Worm (Caenorhabditis elegans) whole organism, L4/young adult: Measurements from ENCODE around the gene sru-20.

Experiments
- dao-5 ChIP-seq: sonication (generic microtip); optimal IDR thresholded peaks from 2 replicates; lab custom pipeline; 2016; ENCODE audit warnings: missing genotype, missing genetic modification characterization, moderate library complexity, missing compliant biosample characterization
- him-1 ChIP-seq: sonication (generic microtip); optimal IDR thresholded peaks from 2 replicates; lab custom pipeline; 2016; ENCODE audit warnings: missing genotype, missing genetic modification reagents, missing genetic modification characterization, missing compliant biosample characterization

DNA sequence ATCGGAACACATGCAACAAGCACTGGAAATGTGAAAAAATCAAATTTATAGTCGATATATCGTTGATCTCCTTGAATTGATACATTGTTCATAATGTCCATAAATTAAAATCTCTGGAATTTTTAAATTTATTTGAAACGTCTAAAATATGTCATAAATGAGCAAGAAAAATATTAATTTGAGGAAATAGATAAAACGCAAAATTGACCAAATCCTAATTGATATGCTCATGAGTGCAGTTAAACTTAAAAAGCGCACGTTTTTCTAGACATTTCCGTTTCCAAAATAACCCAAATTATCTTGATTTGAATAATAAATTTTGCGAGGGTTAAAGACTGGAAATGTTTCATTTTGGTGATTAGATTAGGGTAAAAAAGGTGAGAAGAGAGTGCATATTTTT lies 27.2 kb downstream of the sru-20 start, which contains the start of gene sru-13:
- TF ChIP-seq him-1 (tag; lab: Kevin White, UChicago) (no peak), dao-5 (no peak)
